Fruit fly (Drosophila melanogaster): Measurements from ENCODE around the gene CG43678.

- no peak for TF ChIP-seq CG7101 (tag; optimal IDR thresholded peaks at IDR 0.05)
- TF ChIP-seq CG12768 (GFP tag; optimal IDR thresholded peaks at IDR 0.05): no peak
- TF ChIP-seq cnc (optimal IDR thresholded peaks at IDR 0.05): no peak
- no peak for TF ChIP-seq Crg-1 (GFP tag; optimal IDR thresholded peaks at IDR 0.05)
- no peak for TF ChIP-seq CG1620 (GFP tag; optimal IDR thresholded peaks at IDR 0.05)
- TF ChIP-seq Clk (GFP tag; optimal IDR thresholded peaks at IDR 0.05): no peak
- no peak for TF ChIP-seq Hr96 (GFP tag; optimal IDR thresholded peaks at IDR 0.05)
- TF ChIP-seq pad (GFP tag; optimal IDR thresholded peaks at IDR 0.05): no peak
- no peak for TF ChIP-seq kay (GFP tag; ENCODE audit: borderline replicate concordance)
- TF ChIP-seq toe (GFP tag; optimal IDR thresholded peaks at IDR 0.05): no peak
- TF ChIP-seq ovo (GFP tag; optimal IDR thresholded peaks at IDR 0.05): no peak
- no peak for TF ChIP-seq Mnt (GFP tag; optimal IDR thresholded peaks at IDR 0.05)
Observed at dm6 chr3L:15050706-15051105, 1.4 kb upstream of the CG43678 start, which contains the start of gene CG12310.

All from whole organism, adult.